Fruit fly (Drosophila melanogaster) whole organism, embryonic: ENCODE results near the gene Doc1.

Experiments used
- Abd-B ChIP-seq: fragments of 200-800 bp; sonication (Bioruptor generic); optimal IDR thresholded peaks from 2 replicates; lab custom pipeline; 2018; ENCODE audit warnings: missing biosample characterization, mild to moderate bottlenecking, missing genetic modification characterization, moderate library complexity
- CG3163 ChIP-seq: fragments of 200-800 bp; sonication (Bioruptor generic); optimal IDR thresholded peaks from 3 replicates; lab custom pipeline; 2016; ENCODE audit warnings: missing biosample characterization, missing genetic modification characterization
- CG34376 ChIP-seq: fragments of 200-800 bp; sonication (Bioruptor generic); optimal IDR thresholded peaks from 2 replicates; lab custom pipeline; 2018; ENCODE audit warnings: missing biosample characterization, mild to moderate bottlenecking, missing genetic modification characterization
- CG4617 ChIP-seq: fragments of 200-800 bp; sonication (Bioruptor generic); optimal IDR thresholded peaks from 3 replicates; lab custom pipeline; 2016; ENCODE audit warnings: missing biosample characterization, missing genetic modification characterization, borderline replicate concordance
- CG9437 ChIP-seq: fragments of 200-800 bp; sonication (Bioruptor generic); optimal IDR thresholded peaks from 2 replicates; lab custom pipeline; 2018; ENCODE audit warnings: missing biosample characterization, mild to moderate bottlenecking, missing genetic modification characterization
- Dfd ChIP-seq, 2 experiments: fragments of >200 bp; optimal IDR thresholded peaks; 2 replicates each; lab custom pipeline; 2017; ENCODE audit warnings: missing biosample characterization in 2 of 2, missing genetic modification characterization in 2 of 2

DNA sequence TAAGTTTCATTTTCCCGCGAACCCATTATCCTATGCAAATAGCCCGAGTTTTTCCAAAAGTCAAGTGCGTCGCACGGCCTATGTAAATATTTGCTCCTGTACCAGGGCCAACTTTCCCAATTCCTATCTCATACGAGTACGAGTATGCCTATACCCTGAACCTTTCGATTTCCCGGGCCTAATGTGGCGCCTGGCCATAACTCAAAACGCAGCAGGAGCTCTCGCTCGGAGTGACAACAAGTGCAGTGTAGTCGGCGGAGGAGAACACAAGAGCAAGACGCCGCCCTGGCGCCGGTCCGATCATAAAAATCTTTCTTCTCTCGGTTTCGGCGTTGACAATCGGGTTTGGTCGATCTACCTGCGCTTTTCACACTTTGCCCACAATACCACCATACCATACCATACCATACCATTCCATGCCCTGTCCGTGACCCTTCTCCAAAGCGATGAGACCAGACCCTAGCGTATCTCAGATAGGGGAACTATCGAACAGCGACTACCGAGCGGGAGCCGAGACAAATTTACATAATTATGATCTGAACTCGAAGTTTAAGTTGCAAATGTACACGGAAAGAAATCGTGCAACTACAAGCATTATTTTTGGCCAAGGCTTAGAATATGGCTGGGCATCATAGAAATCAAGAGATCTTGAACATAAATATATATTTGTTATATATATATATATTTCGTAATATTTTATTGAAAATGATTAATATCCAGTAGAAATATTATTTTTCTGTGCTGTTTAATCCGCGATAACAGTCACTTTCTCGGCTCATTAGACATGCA, 1.2 kb downstream of the Doc1 start:
- TF ChIP-seq CG3163 (GFP tag; lab: Kevin White, UChicago) (no peak), CG4617 (GFP tag; lab: Kevin White, UChicago) (no peak), CG34376 (GFP tag; lab: Kevin White, UChicago) (no peak), Abd-B (GFP tag; lab: Kevin White, UChicago) (no peak), CG9437 (GFP tag; lab: Kevin White, UChicago) (no peak), Dfd (GFP tag; optimal IDR thresholded peaks at IDR 0.05; lab: Kevin White, UChicago) (no peak)
